Fruit fly (Drosophila melanogaster): ENCODE results near the gene CG34129.

CG34129 gene

dm6 chr3R:26235034-26235433, 44.0 kb upstream of the CG34129 start (continued):
- TF ChIP-seq CG10565 (GFP tag; optimal IDR thresholded peaks at IDR 0.05) (no peak), cg (GFP tag; optimal IDR thresholded peaks at IDR 0.05) (no peak), lola (GFP tag; optimal IDR thresholded peaks at IDR 0.05) (no peak), rib (GFP tag; IDR thresholded peaks at IDR 0.05) (no peak), Taf1 (GFP tag; IDR thresholded peaks at IDR 0.05) (no peak), slbo (GFP tag; IDR thresholded peaks at IDR 0.05) (peak; percentile 70), CG15696 (tag; optimal IDR thresholded peaks at IDR 0.05) (no peak), bigmax (GFP tag; optimal IDR thresholded peaks at IDR 0.05) (no peak), pzg (GFP tag; optimal IDR thresholded peaks at IDR 0.05) (no peak), dmrt99B (tag; optimal IDR thresholded peaks at IDR 0.05) (peak; percentile 57), row (GFP tag; IDR thresholded peaks at IDR 0.05) (peak; percentile 57), CG12299 (tag; optimal IDR thresholded peaks at IDR 0.05) (no peak), Dbx (GFP tag; IDR thresholded peaks at IDR 0.05) (no peak), Hr3 (GFP tag; optimal IDR thresholded peaks at IDR 0.05) (peak; percentile 11), Bgb (GFP tag; IDR thresholded peaks at IDR 0.05; ENCODE audit: partially characterized antibody) (no peak), CG17912 (GFP tag; optimal IDR thresholded peaks at IDR 0.05) (no peak), CG33213 (GFP tag; optimal IDR thresholded peaks at IDR 0.05) (no peak), CG12104 (GFP tag; optimal IDR thresholded peaks at IDR 0.05) (no peak), ATbp (GFP tag; optimal IDR thresholded peaks at IDR 0.05) (no peak), CG12744 (GFP tag; optimal IDR thresholded peaks at IDR 0.05) (no peak), CG12155 (GFP tag; optimal IDR thresholded peaks at IDR 0.05) (peak; percentile 13), sd (tag; optimal IDR thresholded peaks at IDR 0.05) (no peak), CG13287 (GFP tag; IDR thresholded peaks at IDR 0.05; ENCODE audit: partially characterized antibody) (no peak), Sox100B (GFP tag; optimal IDR thresholded peaks at IDR 0.05) (peak; percentile 10), caup (GFP tag; optimal IDR thresholded peaks at IDR 0.05; ENCODE audit: severe bottlenecking) (no peak), Drgx (GFP tag; IDR thresholded peaks at IDR 0.05) (0 out of 2 replicates have a peak, but pooled peaks have one; percentile 9), hth (optimal IDR thresholded peaks at IDR 0.05) (no peak), Max (GFP tag; optimal IDR thresholded peaks at IDR 0.05) (no peak), tin (GFP tag; optimal IDR thresholded peaks at IDR 0.05) (peak; percentile 19), sna (GFP tag; IDR thresholded peaks at IDR 0.05; ENCODE audit: partially characterized antibody) (no peak), CG2116 (GFP tag; optimal IDR thresholded peaks at IDR 0.05) (no peak), CG4617 (GFP tag; optimal IDR thresholded peaks at IDR 0.05; ENCODE audit: borderline replicate concordance) (no peak), Hsf (GFP tag; optimal IDR thresholded peaks at IDR 0.05) (peak; percentile 49), CG3847 (GFP tag; IDR thresholded peaks at IDR 0.05) (peak; percentile 23; the same call in 1 of the 2 replicates), Xbp1 (GFP tag; optimal IDR thresholded peaks at IDR 0.05) (peak; percentile 66), pho (GFP tag; optimal IDR thresholded peaks at IDR 0.05) (no peak), ab (GFP tag; optimal IDR thresholded peaks at IDR 0.05) (no peak), Fer3 (tag; optimal IDR thresholded peaks at IDR 0.05) (peak; percentile 14), CG14441 (GFP tag; IDR thresholded peaks at IDR 0.05) (peak; percentile 68), esg (GFP tag; conservative IDR thresholded peaks at IDR 0.05) (peak; percentile 58), mam (GFP tag; optimal IDR thresholded peaks at IDR 0.05) (peak; percentile 54), Nf-YB (GFP tag; optimal IDR thresholded peaks at IDR 0.05) (peak; percentile 11), E2f1 (GFP tag; IDR thresholded peaks at IDR 0.05) (peak; percentile 45; the same call in 1 of the 2 replicates), phol (tag; optimal IDR thresholded peaks at IDR 0.05) (peak; percentile 45), CG16863 (GFP tag; optimal IDR thresholded peaks at IDR 0.05) (no peak), CG7987 (GFP tag; optimal IDR thresholded peaks at IDR 0.05) (no peak), Asciz (GFP tag; optimal IDR thresholded peaks at IDR 0.05) (no peak), Atf-2 (GFP tag; optimal IDR thresholded peaks at IDR 0.05) (peak; percentile 8), trem (tag; optimal IDR thresholded peaks at IDR 0.05) (no peak), CG17829 (tag; optimal IDR thresholded peaks at IDR 0.05) (peak; percentile 10), Hmx (GFP tag; optimal IDR thresholded peaks at IDR 0.05) (no peak)

All from whole organism, embryonic.